Worm (Caenorhabditis elegans) whole organism, midembryonic: ENCODE results near the gene sri-72.

Source experiments
- T22C8.4 ChIP-seq: fragments of 200-800 bp; sonication (Bioruptor generic); IDR thresholded peaks from 2 replicates; pipeline ENCODE4 v1.3.6; 2022; ENCODE audit warnings: missing genetic modification characterization, missing compliant biosample characterization
- cog-1 ChIP-seq: sonication (generic microtip); optimal IDR thresholded peaks from 2 replicates; lab custom pipeline; 2016; ENCODE audit warnings: missing genetic modification characterization, missing compliant biosample characterization
- flt-1 ChIP-seq: fragments of 200-800 bp; sonication (Bioruptor generic); IDR thresholded peaks from 2 replicates; pipeline ENCODE4 v1.3.6; 2022; ENCODE audit warnings: missing genetic modification characterization, missing compliant biosample characterization
- klf-2 ChIP-seq: fragments of 200-800 bp; sonication (Bioruptor generic); conservative IDR thresholded peaks from 2 replicates; pipeline ENCODE4 v1.3.6; 2022; ENCODE audit warnings: missing genetic modification reagents, missing genetic modification characterization, missing compliant biosample characterization
- med-1 ChIP-seq: sonication (generic microtip); optimal IDR thresholded peaks from 2 replicates; lab custom pipeline; 2017; ENCODE audit warnings: missing genetic modification characterization, mild to moderate bottlenecking, missing compliant biosample characterization, antibody characterized with exemption, missing genetic modification reagents; ENCODE audit not compliant: insufficient read depth
- ref-1 ChIP-seq: fragments of 200-800 bp; sonication (Bioruptor generic); conservative IDR thresholded peaks from 2 replicates; pipeline ENCODE4 v1.3.6; 2022; ENCODE audit warnings: missing genetic modification reagents, missing genetic modification characterization, missing compliant biosample characterization
- tab-1 ChIP-seq: fragments of 200-800 bp; sonication (Bioruptor generic); IDR thresholded peaks from 2 replicates; pipeline ENCODE4 v1.3.6; 2022; ENCODE audit warnings: missing genetic modification characterization, missing compliant biosample characterization
- ztf-23 ChIP-seq: fragments of 200-800 bp; sonication (Bioruptor generic); IDR thresholded peaks from 2 replicates; pipeline ENCODE4 v1.3.6; 2022; ENCODE audit warnings: missing genetic modification reagents, missing genetic modification characterization, missing compliant biosample characterization
- ztf-29 ChIP-seq: fragments of 200-800 bp; sonication (Bioruptor generic); IDR thresholded peaks from 2 replicates; pipeline ENCODE4 v1.3.6; 2022; ENCODE audit warnings: missing genetic modification reagents, missing genetic modification characterization, missing compliant biosample characterization

Gene sri-72

DNA sequence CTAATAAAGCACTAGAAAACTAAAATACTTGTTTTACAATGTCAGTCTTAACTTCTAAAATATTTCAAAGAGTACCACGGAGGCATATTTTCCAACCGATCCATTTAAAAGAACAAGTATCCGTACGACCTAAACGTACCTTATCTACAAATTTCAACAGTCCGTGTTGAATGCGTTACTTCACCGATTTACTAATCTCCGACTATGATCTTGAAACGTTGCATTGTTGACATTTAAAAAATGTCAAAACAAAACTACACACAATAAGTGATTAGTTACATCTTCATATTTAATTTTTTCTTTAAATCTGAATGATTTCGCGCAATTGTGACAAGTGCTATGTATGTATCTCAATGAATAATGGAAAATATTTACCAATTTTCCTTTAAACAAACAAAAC lies 29.8 kb upstream of the sri-72 start:
- TF ChIP-seq ztf-23 (GFP tag; lab: Robert Waterston, UW) (no peak), tab-1 (no peak)

- TF ChIP-seq ztf-29 (GFP tag; lab: Robert Waterston, UW) (no peak), ref-1 (GFP tag; lab: Robert Waterston, UW) (no peak)
Observed at ce11 chrV:596923-597322, 28.9 kb upstream of the sri-72 start.

- TF ChIP-seq klf-2 (GFP tag; lab: Robert Waterston, UW), result no peak
- TF ChIP-seq ztf-29 (GFP tag; lab: Robert Waterston, UW), result no peak
- no peak for TF ChIP-seq ref-1 (GFP tag; lab: Robert Waterston, UW)
- no peak for TF ChIP-seq tab-1
- TF ChIP-seq ztf-23 (GFP tag; lab: Robert Waterston, UW), result no peak
- no peak for TF ChIP-seq cog-1 (tag; lab: Kevin White, UChicago)
- TF ChIP-seq T22C8.4, result no peak
- no peak for TF ChIP-seq flt-1 (GFP tag; lab: Robert Waterston, UW)
- TF ChIP-seq med-1, result no peak
Observed at ce11 chrV:592959-593358, 25.0 kb upstream of the sri-72 start, which contains the start of gene ZK488.5. TSS of gene ZK488.5 (plus strand) at chrV:593259.

DNA sequence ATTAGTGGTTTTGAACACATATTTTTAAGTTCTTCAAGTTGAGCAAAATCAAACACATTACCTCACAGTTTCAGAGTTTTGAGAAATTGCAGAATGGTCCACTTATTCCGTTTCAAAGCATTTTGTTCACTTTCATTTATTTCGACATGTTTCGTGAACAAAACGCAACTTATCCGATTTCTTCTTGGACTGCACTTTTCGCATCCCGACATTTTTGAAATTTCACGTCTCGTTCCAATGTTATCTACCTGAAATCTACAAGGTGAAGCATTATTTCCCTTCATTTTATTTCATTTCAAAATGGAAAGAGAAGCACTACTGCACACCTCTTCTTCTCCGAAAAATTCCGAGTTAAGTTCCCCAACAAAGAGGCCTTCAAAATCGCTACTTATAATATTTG lies 22.2 kb upstream of the sri-72 start, which contains the start of gene ZK488.6:
ZK488.6 (plus strand) TSS at position 301 of the 400 bp plus-strand sequence.
- TF ChIP-seq ztf-23 (GFP tag; lab: Robert Waterston, UW) (no peak), med-1 (no peak), ztf-29 (GFP tag; lab: Robert Waterston, UW) (no peak), ref-1 (GFP tag; lab: Robert Waterston, UW) (no peak), klf-2 (GFP tag; lab: Robert Waterston, UW) (no peak), tab-1 (no peak), T22C8.4 (no peak), cog-1 (tag; lab: Kevin White, UChicago) (no peak), flt-1 (GFP tag; lab: Robert Waterston, UW) (no peak)

DNA sequence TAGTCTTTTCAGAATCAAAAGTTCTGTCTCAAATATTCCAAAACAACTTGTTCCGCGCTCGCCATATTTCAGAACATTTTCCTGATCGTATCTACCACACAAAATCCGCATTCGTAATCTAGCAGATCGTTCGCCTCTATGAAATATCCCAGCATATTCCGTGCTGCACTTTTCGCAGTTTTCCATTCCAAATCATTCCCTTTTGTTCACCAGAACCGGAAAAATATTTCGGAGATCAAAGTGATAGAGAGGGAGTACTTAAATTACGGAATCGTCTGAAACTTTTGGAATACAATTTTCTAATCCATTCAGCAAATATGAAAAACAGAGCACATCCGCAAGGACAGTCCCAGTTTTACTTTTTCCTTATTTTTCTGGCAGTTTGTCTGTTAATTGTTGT lies 19.8 kb upstream of the sri-72 start, which contains the start of gene K06H6.1:
K06H6.1 (plus strand) TSS at position 301 of the 400 bp plus-strand sequence.
- TF ChIP-seq T22C8.4 (no peak), med-1 (no peak), ztf-23 (GFP tag; lab: Robert Waterston, UW) (no peak), tab-1 (no peak), klf-2 (GFP tag; lab: Robert Waterston, UW) (no peak), ztf-29 (GFP tag; lab: Robert Waterston, UW) (no peak), cog-1 (tag; lab: Kevin White, UChicago) (no peak), flt-1 (GFP tag; lab: Robert Waterston, UW) (no peak), ref-1 (GFP tag; lab: Robert Waterston, UW) (no peak)

- no peak for TF ChIP-seq med-1
- TF ChIP-seq flt-1 (GFP tag; lab: Robert Waterston, UW), result no peak
- TF ChIP-seq tab-1, result no peak
- TF ChIP-seq ztf-23 (GFP tag; lab: Robert Waterston, UW), result no peak
- no peak for TF ChIP-seq ztf-29 (GFP tag; lab: Robert Waterston, UW)
- TF ChIP-seq T22C8.4, result no peak
- no peak for TF ChIP-seq ref-1 (GFP tag; lab: Robert Waterston, UW)
- TF ChIP-seq cog-1 (tag; lab: Kevin White, UChicago), result no peak
- no peak for TF ChIP-seq klf-2 (GFP tag; lab: Robert Waterston, UW)
Observed at ce11 chrV:585472-585871, 17.5 kb upstream of the sri-72 start, which contains the start of gene K06H6.2. TSS of gene K06H6.2 (plus strand) at chrV:585772.

ce11 chrV:581616-582015 lies 13.6 kb upstream of the sri-72 start, which contains the start of gene nstp-7:
TSS of gene nstp-7 (plus strand) at chrV:581916.
- no peak for TF ChIP-seq cog-1 (tag; lab: Kevin White, UChicago)
- TF ChIP-seq ztf-29 (GFP tag; lab: Robert Waterston, UW), result no peak
- TF ChIP-seq T22C8.4, result no peak
- no peak for TF ChIP-seq med-1
- TF ChIP-seq ztf-23 (GFP tag; lab: Robert Waterston, UW), result no peak
- no peak for TF ChIP-seq klf-2 (GFP tag; lab: Robert Waterston, UW)
- no peak for TF ChIP-seq flt-1 (GFP tag; lab: Robert Waterston, UW)
- TF ChIP-seq tab-1, result no peak

ce11 chrV:578977-579376 lies 11.0 kb upstream of the sri-72 start, which contains the start of gene K06H6.4:
TSS of gene K06H6.4 (plus strand) at chrV:579277.
- no peak for TF ChIP-seq ref-1 (GFP tag; lab: Robert Waterston, UW)
- TF ChIP-seq T22C8.4, result no peak
- no peak for TF ChIP-seq ztf-23 (GFP tag; lab: Robert Waterston, UW)
- no peak for TF ChIP-seq tab-1
- TF ChIP-seq ztf-29 (GFP tag; lab: Robert Waterston, UW), result no peak
- no peak for TF ChIP-seq cog-1 (tag; lab: Kevin White, UChicago)
- TF ChIP-seq med-1, result no peak
- TF ChIP-seq klf-2 (GFP tag; lab: Robert Waterston, UW), result no peak
- TF ChIP-seq flt-1 (GFP tag; lab: Robert Waterston, UW), result no peak

ce11 chrV:576918-577317 lies 8.9 kb upstream of the sri-72 start:
- no peak for TF ChIP-seq tab-1
- no peak for TF ChIP-seq ztf-29 (GFP tag; lab: Robert Waterston, UW)
- TF ChIP-seq T22C8.4, result no peak
- no peak for TF ChIP-seq med-1
- TF ChIP-seq ztf-23 (GFP tag; lab: Robert Waterston, UW), result no peak
- no peak for TF ChIP-seq ref-1 (GFP tag; lab: Robert Waterston, UW)
- TF ChIP-seq cog-1 (tag; lab: Kevin White, UChicago), result no peak
- TF ChIP-seq klf-2 (GFP tag; lab: Robert Waterston, UW), result no peak
- no peak for TF ChIP-seq flt-1 (GFP tag; lab: Robert Waterston, UW)

DNA sequence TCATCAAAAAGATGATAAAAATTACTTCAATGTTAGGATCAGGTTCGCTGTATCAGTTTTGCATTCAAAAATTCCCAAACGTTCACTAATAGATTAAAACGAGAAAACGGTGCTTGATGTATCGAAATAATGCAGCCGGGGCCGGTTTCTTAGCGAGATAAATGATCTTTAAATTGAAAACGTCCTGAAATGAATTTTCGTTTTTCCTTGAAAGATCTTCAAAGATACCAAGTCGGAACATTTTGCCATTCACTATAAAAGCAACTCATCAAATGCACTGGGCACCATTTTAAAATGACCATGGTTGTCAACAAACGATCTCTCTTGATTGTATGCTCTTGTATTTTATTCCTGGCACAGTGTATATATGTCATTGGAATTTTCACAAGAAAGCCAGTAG lies 8.1 kb upstream of the sri-72 start, which contains the start of gene K06H6.5:
K06H6.5 (plus strand) TSS at position 301 of the 400 bp plus-strand sequence.
- no peak for TF ChIP-seq ref-1 (GFP tag; lab: Robert Waterston, UW)
- TF ChIP-seq ztf-29 (GFP tag; lab: Robert Waterston, UW), result no peak
- no peak for TF ChIP-seq klf-2 (GFP tag; lab: Robert Waterston, UW)
- TF ChIP-seq ztf-23 (GFP tag; lab: Robert Waterston, UW), result no peak
- no peak for TF ChIP-seq T22C8.4
- TF ChIP-seq med-1, result no peak
- no peak for TF ChIP-seq tab-1
- TF ChIP-seq cog-1 (tag; lab: Kevin White, UChicago), result no peak
- no peak for TF ChIP-seq flt-1 (GFP tag; lab: Robert Waterston, UW)
